Worm (Caenorhabditis elegans): ENCODE results near the gene F29G6.1.

The F29G6.1 gene

DNA sequence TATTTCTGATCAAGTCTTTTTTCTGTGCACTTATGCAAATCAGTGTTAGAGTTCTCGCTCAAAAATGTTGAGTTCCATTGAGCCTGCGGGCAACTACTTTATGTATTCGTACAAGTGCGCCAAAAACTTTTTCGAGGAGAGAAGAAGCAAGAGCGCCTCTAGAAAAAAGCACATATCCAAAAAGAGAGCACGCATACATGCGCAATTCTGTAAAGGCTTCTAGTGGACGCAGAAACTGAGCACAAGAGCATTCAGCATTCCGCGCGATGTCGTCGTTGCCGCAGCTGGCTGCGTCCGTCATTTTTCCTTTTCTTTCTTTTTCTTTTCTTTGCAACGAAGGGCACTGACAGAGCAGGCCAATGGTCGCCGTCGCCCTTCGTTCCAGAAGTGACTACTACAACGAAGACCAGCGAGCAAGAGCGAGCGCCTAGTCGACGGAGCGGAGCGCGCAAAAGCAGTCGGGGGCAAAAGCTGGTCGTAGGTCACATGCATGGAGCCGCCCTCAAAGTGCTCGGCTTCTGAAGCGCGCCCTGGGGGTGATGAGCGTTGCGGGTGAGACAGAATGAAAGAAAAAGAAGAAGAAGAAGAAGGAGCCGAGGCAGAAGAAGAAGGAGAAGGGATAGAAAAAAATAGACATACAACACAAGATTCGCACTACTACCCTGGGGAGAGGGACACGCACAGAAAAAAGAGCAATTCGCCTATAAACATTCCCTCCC is 29.0 kb upstream of the F29G6.1 start:
- no peak for TF ChIP-seq unc-62 (GFP tag; optimal IDR thresholded peaks at IDR 0.05)

DNA sequence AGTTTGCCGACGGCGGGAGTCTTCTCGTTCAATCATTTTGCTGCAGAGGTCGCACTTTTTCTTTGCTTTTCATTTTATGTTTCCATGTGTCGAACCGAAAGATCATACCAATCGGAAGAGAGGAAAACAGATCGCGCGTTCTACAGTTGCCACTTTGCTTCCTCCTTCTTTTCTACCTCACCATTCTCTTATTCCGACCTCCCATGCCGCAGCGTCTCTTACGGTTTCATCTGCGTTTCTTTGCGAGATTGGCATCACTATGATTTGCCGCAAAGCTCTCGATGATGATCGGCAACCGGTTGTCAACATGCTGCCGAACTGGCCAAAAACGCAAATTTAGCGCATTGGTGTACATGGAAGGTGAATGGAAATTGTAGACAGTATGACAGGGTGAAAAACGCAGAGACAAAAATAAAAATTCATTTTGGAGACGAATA is 27.9 kb upstream of the F29G6.1 start:
- no peak for TF ChIP-seq unc-62 (GFP tag; optimal IDR thresholded peaks at IDR 0.05)

DNA sequence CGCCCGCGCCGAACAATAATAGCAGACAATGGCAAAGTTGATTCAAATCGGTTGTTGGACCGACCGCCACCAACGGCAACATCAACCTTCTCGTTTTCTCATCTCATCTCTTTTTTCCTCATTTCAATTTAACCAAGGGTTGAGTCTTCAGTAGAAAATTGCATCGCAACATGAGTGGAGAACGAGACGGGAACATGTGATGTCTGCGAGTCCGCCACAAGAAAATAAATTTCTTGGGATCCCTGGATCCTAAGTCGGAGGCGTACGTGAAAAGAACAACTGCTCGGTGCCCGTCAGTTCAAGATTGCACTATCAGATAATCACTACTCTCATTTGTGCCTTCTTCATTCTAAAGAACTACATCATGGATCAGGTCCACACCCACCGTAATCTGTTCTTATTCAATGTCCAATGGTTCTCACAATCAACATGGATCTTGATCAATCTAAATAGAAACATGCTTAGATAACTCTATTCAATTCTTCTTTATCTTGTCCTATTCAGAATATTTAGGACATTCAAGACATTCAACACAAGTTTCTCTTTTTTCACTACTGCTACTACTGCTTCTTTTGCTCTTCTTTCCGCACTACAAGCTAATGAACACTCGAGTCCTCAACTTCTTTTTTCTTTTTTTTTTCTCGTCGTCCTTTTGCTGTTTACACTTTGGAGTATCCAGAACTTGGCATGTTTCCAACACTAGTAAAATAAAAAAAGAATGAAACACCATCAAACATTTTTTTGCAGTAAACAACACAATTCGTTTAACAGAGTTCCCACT is 27.3 kb upstream of the F29G6.1 start:
- no peak for TF ChIP-seq unc-62 (GFP tag; optimal IDR thresholded peaks at IDR 0.05)

DNA sequence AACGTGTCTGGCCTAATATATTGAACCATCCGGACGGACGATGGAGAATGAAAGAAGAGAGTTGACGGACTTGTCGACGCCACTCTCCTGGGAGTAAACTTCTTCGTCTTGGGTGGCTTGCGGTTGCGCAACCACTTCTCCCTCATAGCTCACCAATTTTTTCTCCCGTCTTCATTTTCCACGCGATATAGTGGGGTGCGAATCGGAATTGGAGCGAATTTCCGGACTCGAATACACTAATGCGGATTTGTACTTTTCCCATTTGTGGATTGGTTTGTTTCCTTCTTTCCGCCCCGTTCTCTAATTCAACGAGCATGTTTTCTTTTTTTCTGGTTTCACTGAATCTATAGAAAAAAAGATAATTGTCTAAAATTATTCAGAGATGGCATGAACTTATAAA is 26.3 kb upstream of the F29G6.1 start:
- TF ChIP-seq unc-62 (GFP tag; optimal IDR thresholded peaks at IDR 0.05), result no peak

DNA sequence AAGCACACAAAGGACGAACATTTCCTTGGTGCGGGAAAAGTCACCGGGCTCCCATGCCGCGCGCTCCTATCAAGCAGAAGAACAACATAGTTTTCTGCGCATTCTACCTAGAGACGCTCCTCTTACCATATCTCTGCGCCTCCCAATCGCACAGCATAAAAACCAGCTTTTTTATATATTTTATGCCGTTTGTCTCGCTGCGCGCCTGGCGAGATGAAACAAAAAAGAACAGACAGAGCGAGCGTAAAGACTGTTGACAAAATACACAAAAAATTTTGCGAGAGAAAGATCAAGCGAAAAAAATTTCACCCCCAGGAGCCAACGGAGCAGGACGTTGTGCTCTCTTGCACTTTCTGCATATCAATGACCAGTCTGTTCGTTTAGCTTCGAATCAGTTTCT is 24.3 kb upstream of the F29G6.1 start:
- no peak for TF ChIP-seq unc-62 (GFP tag; optimal IDR thresholded peaks at IDR 0.05)

DNA sequence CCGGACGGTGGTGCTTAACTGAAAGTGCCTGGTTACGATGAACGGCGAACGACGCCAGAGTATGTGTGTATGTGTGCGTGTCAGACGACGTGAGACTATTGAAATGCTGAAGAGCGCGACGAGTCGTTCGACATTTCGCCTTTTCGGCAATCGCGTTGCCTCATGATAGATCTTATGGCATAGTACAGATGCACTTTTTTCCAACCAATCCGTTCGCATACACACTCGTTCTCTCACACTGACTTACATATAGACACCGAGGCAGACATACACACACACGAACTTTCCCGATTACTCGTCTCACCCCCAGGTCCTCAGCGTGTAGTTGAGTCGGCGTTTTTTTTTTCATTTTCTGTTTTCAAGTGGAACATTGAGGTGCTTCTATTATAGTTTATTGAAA is 23.3 kb upstream of the F29G6.1 start:
- TF ChIP-seq unc-62 (GFP tag; optimal IDR thresholded peaks at IDR 0.05), result no peak

DNA sequence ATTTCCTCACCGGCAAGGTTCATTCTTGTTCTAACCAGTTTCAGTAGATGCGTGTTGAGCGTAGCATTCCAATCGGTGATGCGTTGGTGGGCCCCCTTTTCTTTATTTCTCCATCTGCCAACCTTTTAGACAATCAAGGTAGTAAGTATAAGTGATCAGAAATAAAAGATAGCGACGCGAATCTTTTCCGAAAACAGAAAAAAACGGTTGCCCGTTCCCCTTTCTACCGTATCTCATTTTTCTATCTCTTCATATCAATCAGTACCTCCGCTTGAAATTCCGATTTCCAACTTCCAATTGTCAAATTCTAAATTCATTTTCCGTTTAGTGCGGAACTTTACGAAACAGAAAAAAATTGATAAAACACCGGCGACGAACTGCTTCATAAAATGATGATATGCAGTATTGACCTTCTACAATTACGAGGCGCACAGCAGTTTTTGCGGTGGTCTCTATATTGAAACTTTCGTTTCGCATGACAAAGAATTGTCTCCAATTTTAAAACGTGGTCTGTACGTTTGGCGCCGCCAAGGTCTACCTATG is 22.7 kb upstream of the F29G6.1 start:
- TF ChIP-seq unc-62 (GFP tag; optimal IDR thresholded peaks at IDR 0.05), result no peak

DNA sequence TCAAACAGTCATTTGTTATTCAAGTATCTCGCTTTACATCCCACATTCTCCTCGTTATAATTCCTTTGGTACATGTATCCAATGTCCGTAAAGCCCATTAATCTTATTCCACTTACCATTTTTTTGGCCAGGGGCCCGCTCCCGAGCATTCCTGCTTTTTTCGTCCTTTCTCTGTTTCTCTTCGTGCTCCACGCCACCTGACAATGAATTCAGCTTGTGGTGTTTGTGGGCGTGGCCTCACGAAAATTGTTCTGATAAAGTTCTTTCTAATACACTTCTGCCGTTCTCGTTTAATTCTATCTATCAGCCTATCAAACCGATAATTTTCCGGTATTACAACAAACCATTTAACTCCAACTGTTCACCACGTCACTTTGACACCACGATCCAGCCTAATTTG is 22.0 kb upstream of the F29G6.1 start:
- TF ChIP-seq unc-62 (GFP tag; optimal IDR thresholded peaks at IDR 0.05), result no peak

DNA sequence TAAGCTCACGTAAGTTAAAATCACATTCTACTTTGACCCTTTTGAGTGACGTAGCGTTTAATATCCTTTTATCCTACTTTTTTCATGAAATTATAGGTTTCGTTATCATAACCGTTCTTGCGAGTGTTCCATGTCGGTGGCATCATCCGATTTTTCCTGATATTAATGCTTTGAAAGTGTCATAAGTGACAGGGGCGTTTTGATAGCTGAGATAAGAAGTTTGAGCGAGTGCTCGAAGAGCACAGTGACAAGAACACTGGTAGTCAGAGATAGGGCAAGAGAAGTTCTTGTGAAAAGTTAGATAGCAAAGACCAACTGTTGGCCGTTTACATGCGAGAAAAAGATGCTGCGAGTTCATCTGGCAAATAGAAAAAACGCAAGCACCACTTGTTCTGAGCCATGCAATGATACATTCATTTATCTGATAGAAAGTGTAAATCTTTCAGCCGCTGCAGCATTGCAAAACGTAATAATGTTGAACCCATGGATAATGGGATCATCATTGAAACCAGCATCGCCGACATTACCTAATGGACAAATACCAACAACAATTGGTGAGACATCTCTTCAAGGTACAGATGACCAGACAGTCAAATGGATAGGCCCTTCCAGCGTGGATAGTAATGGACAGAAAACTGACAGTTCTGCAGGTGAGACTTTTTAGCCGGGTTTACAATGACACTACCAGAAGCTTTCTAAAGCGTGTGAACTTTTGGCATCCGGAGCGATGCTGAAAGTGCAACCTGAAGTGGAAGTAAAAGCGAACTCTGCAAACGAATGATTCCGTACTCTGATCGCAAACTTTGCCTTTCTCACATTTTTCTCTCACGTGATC is 20.9 kb upstream of the F29G6.1 start:
- no peak for TF ChIP-seq unc-62 (GFP tag; optimal IDR thresholded peaks at IDR 0.05)

DNA sequence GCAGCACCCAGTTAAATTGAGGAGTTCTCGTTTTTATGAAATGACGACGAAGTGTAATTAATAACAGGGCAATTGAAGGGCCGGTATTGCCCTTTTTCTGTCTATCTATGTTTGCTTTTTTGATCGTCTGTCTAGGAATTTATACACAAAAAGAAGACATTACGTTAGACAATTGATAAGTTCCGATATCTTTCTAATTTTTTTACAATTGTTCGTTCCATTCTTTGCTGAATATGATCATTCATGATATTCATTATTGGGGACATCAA is 20.3 kb upstream of the F29G6.1 start:
- TF ChIP-seq unc-62 (GFP tag; optimal IDR thresholded peaks at IDR 0.05), result no peak

DNA sequence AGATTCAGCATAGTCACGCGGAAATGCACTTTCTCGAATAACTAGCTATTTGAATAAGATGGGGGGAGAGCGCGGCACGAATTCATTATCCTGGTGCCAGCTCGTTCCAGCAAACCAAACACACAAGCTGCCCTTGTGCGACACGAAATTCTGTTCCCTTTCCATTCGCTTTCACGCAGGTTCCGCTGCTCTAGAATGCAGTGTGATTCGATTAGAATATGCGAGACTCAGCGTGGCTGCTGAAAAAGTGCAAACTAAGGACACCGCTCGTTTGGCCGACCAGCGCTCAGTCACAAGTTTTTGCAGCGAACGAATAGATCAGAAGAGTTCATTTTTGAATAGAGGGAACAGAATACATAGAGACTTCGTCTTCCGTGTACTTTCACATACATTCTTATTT is 19.9 kb upstream of the F29G6.1 start:
- no peak for TF ChIP-seq unc-62 (GFP tag; optimal IDR thresholded peaks at IDR 0.05)

DNA sequence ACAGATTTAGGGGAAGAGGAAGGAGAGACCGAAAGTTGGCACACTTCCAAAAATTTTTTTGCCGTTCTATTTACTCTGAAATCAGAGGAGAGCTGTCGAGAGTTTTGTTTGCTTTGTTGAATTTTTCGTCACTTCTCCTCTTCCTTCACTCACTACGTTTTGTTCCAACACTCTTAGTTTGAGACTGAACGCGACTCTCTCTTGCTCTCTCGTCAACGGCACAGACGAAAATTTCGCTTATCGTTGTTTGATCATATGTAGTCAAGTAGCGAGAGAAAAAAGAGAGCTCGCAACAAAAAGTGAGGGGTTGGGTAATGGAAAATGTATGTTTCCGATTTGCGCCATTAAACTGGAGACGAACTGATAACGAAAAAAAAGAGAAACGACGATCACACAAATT is 19.4 kb upstream of the F29G6.1 start:
- TF ChIP-seq unc-62 (GFP tag; optimal IDR thresholded peaks at IDR 0.05), result no peak

DNA sequence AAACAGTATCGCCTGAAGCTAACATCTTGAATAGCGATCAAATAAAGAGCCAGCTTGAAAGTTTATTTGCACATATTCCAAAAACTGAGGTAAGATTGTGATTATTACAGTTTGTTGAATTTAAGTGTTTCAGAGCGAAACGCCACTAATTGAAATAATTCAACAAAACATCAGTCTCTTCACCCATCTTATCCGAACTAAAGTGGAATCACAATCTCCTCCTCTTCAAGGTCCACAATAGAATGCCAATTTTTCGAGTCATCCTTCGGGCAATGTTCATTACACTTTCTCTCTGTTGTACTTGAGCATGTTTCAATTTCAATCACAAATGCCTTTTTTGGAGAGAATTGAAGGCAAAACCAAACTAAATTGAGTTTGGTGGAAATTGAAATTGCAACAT is 18.0 kb upstream of the F29G6.1 start:
- TF ChIP-seq unc-62 (GFP tag; optimal IDR thresholded peaks at IDR 0.05), result no peak

DNA sequence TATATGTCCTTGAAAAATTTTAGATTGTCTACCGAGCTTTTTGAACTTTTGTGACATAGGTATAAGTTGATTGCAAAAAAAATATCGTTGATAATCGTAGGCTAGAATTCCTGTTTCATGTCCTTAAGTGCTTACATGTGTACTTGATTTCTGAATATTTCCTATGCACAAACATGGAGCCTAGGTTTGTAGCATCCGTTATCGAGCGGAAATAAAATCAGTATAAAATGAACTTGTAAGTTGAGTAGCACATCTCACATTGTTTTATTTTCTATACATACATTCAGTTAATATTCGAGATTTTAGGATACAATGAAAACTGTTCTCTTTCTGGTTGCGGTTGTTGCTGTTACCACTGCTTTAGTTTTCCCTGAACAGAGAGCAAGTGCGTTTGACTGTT is 14.6 kb upstream of the F29G6.1 start, which contains the start of gene spp-9:
Gene spp-9, plus strand, starts transcription at position 301 of the 400 bp plus-strand sequence.
- TF ChIP-seq unc-62 (GFP tag; optimal IDR thresholded peaks at IDR 0.05), result no peak

DNA sequence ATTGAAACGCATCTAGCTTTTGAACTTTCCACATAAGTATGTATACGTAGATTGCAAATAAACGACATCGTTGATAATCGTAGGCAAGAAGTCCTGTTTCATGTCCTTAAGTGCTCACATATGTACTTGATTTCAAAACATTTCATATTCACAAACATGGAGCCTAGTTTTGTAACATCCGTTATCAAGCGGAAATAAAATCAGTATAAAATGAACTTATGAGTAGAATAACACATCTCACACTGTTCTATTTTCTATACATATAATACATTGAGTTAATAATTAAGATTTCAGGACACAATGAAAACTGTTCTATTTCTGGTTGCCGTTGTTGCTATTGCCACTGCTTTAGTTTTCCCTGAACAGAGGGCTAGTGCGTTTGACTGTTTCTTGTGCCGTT is 12.2 kb upstream of the F29G6.1 start, which contains the start of gene spp-21:
Gene spp-21, plus strand, starts transcription at position 301 of the 400 bp plus-strand sequence.
- TF ChIP-seq unc-62 (GFP tag; optimal IDR thresholded peaks at IDR 0.05), result no peak

DNA sequence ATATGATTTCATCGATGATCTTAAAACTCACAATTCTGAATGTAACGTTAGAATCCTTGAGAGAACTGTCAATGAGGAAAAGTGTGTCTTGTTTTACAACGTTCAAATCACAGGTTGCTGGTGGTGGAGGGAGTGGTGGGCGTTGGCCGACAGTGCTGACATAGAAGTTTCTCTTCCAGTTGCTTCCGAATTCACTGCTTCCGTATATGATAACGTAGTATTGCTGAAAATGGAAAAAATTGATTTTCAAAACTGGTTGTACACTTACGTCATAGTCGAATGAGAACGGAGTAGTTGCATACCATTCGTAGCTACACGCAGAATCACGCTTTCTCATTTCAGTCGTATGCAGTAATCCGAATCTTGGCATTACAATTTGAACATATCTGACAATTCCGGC is 10.2 kb upstream of the F29G6.1 start:
- TF ChIP-seq unc-62 (GFP tag; optimal IDR thresholded peaks at IDR 0.05), result no peak

All from whole organism, dauer.